Fruit fly (Drosophila melanogaster) whole organism, pupa: ENCODE results near the gene CG6961.
A peak's percentile ranks its signal among the peaks of the same experiment; 100 is the strongest.

ENCODE experiments used
- CG10348 ChIP-seq: fragments of 200-800 bp; sonication (Bioruptor generic); IDR thresholded peaks from 2 replicates; pipeline ENCODE4 v1.3.6; 2022; ENCODE audit warnings: missing biosample characterization, missing genetic modification characterization
- CG12605 ChIP-seq: fragments of 200-800 bp; sonication (Bioruptor generic); IDR thresholded peaks from 2 replicates; pipeline ENCODE4 v1.3.6; 2022; ENCODE audit warnings: missing biosample characterization, missing genetic modification characterization
- CG13204 ChIP-seq: fragments of 200-800 bp; sonication (Bioruptor generic); optimal IDR thresholded peaks from 2 replicates; lab custom pipeline; 2018; ENCODE audit warnings: missing biosample characterization, mild to moderate bottlenecking, missing genetic modification characterization, moderate library complexity
- CG14655 ChIP-seq: fragments of 200-800 bp; sonication (Bioruptor generic); optimal IDR thresholded peaks from 3 replicates; lab custom pipeline; 2017; ENCODE audit warnings: mild to moderate bottlenecking, missing biosample characterization, missing genetic modification reagents, missing genetic modification characterization
- CG15710 ChIP-seq: fragments of 200-800 bp; sonication (Bioruptor generic); optimal IDR thresholded peaks from 2 replicates; lab custom pipeline; 2018; ENCODE audit warnings: missing biosample characterization, mild to moderate bottlenecking, missing genetic modification characterization, moderate library complexity
- CG17806 ChIP-seq: fragments of 200-800 bp; sonication (Bioruptor generic); optimal IDR thresholded peaks from 2 replicates; lab custom pipeline; 2018; ENCODE audit warnings: missing biosample characterization, mild to moderate bottlenecking, missing genetic modification characterization, moderate library complexity
- CG32121 ChIP-seq: fragments of 200-800 bp; sonication (Bioruptor generic); IDR thresholded peaks from 2 replicates; pipeline ENCODE4 v1.3.6; 2022; ENCODE audit warnings: missing biosample characterization, missing genetic modification characterization
- CG34367 ChIP-seq: fragments of 200-800 bp; sonication (Bioruptor generic); optimal IDR thresholded peaks from 2 replicates; lab custom pipeline; 2018; ENCODE audit warnings: missing biosample characterization, mild to moderate bottlenecking, missing genetic modification characterization
- CG4496 ChIP-seq: fragments of 200-800 bp; sonication (Bioruptor generic); IDR thresholded peaks from 3 replicates; pipeline ENCODE4 v1.3.6; 2022; ENCODE audit warnings: missing biosample characterization, missing genetic modification characterization
- CG8159 ChIP-seq: fragments of 200-800 bp; sonication (Bioruptor generic); optimal IDR thresholded peaks from 3 replicates; lab custom pipeline; 2018; ENCODE audit warnings: missing biosample characterization, mild to moderate bottlenecking, missing genetic modification characterization, moderate library complexity
- CG8301 ChIP-seq: fragments of 200-800 bp; sonication (Bioruptor generic); optimal IDR thresholded peaks from 2 replicates; lab custom pipeline; 2018; ENCODE audit warnings: missing biosample characterization, mild to moderate bottlenecking, missing genetic modification characterization
- CG9948 ChIP-seq: fragments of 200-800 bp; sonication (Bioruptor generic); optimal IDR thresholded peaks from 2 replicates; lab custom pipeline; 2018; ENCODE audit warnings: missing biosample characterization, mild to moderate bottlenecking, missing genetic modification characterization, moderate library complexity
- D1 ChIP-seq: fragments of 200-800 bp; sonication (Bioruptor generic); optimal IDR thresholded peaks from 2 replicates; lab custom pipeline; 2018; ENCODE audit warnings: missing biosample characterization, mild to moderate bottlenecking, missing genetic modification characterization, moderate library complexity
- EcR ChIP-seq: fragments of 200-800 bp; sonication (Bioruptor generic); optimal IDR thresholded peaks from 3 replicates; lab custom pipeline; 2019; ENCODE audit warnings: missing biosample characterization, missing genetic modification characterization, mild to moderate bottlenecking, moderate library complexity, missing genetic modification reagents
- Ets98B ChIP-seq: fragments of 200-800 bp; sonication (Bioruptor generic); IDR thresholded peaks from 2 replicates; pipeline ENCODE4 v1.3.6; 2022; ENCODE audit warnings: missing biosample characterization, missing genetic modification characterization
- Pif1A ChIP-seq: fragments of 200-800 bp; sonication (Bioruptor generic); optimal IDR thresholded peaks from 3 replicates; lab custom pipeline; 2016; ENCODE audit warnings: missing biosample characterization, missing genetic modification characterization
- Pif1B ChIP-seq: fragments of 200-800 bp; sonication (Bioruptor generic); optimal IDR thresholded peaks from 3 replicates; lab custom pipeline; 2016; ENCODE audit warnings: missing biosample characterization, missing genetic modification characterization
- Snoo ChIP-seq: fragments of 200-800 bp; sonication (Bioruptor generic); optimal IDR thresholded peaks from 3 replicates; lab custom pipeline; 2017; ENCODE audit warnings: missing biosample characterization, mild to moderate bottlenecking, missing genetic modification characterization, inconsistent platforms
- fd96Ca ChIP-seq: fragments of 200-800 bp; sonication (Bioruptor generic); IDR thresholded peaks from 3 replicates; pipeline ENCODE4 v1.3.6; 2022; ENCODE audit warnings: missing biosample characterization, missing genetic modification characterization
- gl ChIP-seq: fragments of 200-800 bp; sonication (Bioruptor generic); optimal IDR thresholded peaks from 2 replicates; lab custom pipeline; 2018; ENCODE audit warnings: missing biosample characterization, mild to moderate bottlenecking, missing genetic modification characterization
- rn ChIP-seq: fragments of 200-800 bp; sonication (Bioruptor generic); IDR thresholded peaks from 2 replicates; pipeline ENCODE4 v1.3.6; 2022; ENCODE audit warnings: missing biosample characterization, missing genetic modification characterization

The CG6961 gene

dm6 chrX:18788143-18788745 lies at the start of gene CG6961, which contains the start of gene S6KL:
Gene CG6961 (minus strand): TSS chrX:18788210.
Gene S6KL (plus strand): TSS chrX:18788464.
- TF ChIP-seq CG8159 = peak; percentile 12
- TF ChIP-seq Ets98B = no peak
- no peak for TF ChIP-seq CG9948

dm6 chrX:18837046-18837445 lies 49.0 kb upstream of the CG6961 start:
- TF ChIP-seq CG4496 (GFP tag; lab: Robert Waterston, UW) (peak; percentile 54; the same call in 2 of the 3 replicates), D1 (no peak), CG14655 (no peak), CG8159 (no peak), CG15710 (tag; lab: Kevin White, UChicago) (peak; percentile 42), rn (no peak), CG9948 (peak; percentile 4), Pif1B (no peak), CG17806 (tag; lab: Kevin White, UChicago) (no peak), CG34367 (tag; lab: Kevin White, UChicago) (no peak), gl (tag; lab: Kevin White, UChicago) (no peak), CG32121 (GFP tag; lab: Robert Waterston, UW) (peak; percentile 22; the same call in 1 of the 2 replicates), CG12605 (GFP tag; lab: Robert Waterston, UW) (no peak; the same call in 1 of the 2 replicates), fd96Ca (GFP tag; lab: Robert Waterston, UW) (peak; percentile 52; the same call in 2 of the 3 replicates), Pif1A (GFP tag; lab: Kevin White, UChicago) (no peak)

dm6 chrX:18836315-18836714 lies 48.3 kb upstream of the CG6961 start:
- TF ChIP-seq rn (no peak), CG9948 (peak; percentile 28), Pif1A (GFP tag; lab: Kevin White, UChicago) (peak; percentile 24), CG12605 (GFP tag; lab: Robert Waterston, UW) (peak; percentile 36; the same call in 1 of the 2 replicates), Pif1B (no peak), fd96Ca (GFP tag; lab: Robert Waterston, UW) (no peak), Snoo (tag; lab: Kevin White, UChicago) (no peak), CG10348 (GFP tag; lab: Robert Waterston, UW) (no peak), CG14655 (peak; percentile 32), EcR (GFP tag; lab: Kevin White, UChicago) (peak; percentile 47), CG32121 (GFP tag; lab: Robert Waterston, UW) (no peak), Ets98B (peak; percentile 29; the same call in 1 of the 2 replicates), CG15710 (tag; lab: Kevin White, UChicago) (peak; percentile 48), CG4496 (GFP tag; lab: Robert Waterston, UW) (peak; percentile 36; the same call in 1 of the 3 replicates), CG17806 (tag; lab: Kevin White, UChicago) (no peak), gl (tag; lab: Kevin White, UChicago) (peak; percentile 61), CG8301 (peak; percentile 10), CG8159 (peak; percentile 28), CG34367 (tag; lab: Kevin White, UChicago) (peak; percentile 33), CG13204 (GFP tag; lab: Kevin White, UChicago) (no peak), D1 (no peak)

dm6 chrX:18835500-18835899 lies 47.5 kb upstream of the CG6961 start:
- TF ChIP-seq Ets98B (no peak), Pif1A (GFP tag; lab: Kevin White, UChicago) (no peak), CG13204 (GFP tag; lab: Kevin White, UChicago) (peak; percentile 23), fd96Ca (GFP tag; lab: Robert Waterston, UW) (no peak), CG8159 (peak; percentile 53), CG12605 (GFP tag; lab: Robert Waterston, UW) (no peak; the same call in 1 of the 2 replicates), CG8301 (peak; percentile 36), CG4496 (GFP tag; lab: Robert Waterston, UW) (peak; percentile 68; the same call in 2 of the 3 replicates), CG34367 (tag; lab: Kevin White, UChicago) (peak; percentile 47), rn (no peak), CG14655 (peak; percentile 50), Pif1B (peak; percentile 8), D1 (no peak), CG17806 (tag; lab: Kevin White, UChicago) (peak; percentile 37), CG32121 (GFP tag; lab: Robert Waterston, UW) (no peak), gl (tag; lab: Kevin White, UChicago) (peak; percentile 37), CG15710 (tag; lab: Kevin White, UChicago) (peak; percentile 53), CG10348 (GFP tag; lab: Robert Waterston, UW) (no peak), EcR (GFP tag; lab: Kevin White, UChicago) (no peak), CG9948 (peak; percentile 36), Snoo (tag; lab: Kevin White, UChicago) (no peak)
- TF ChIP-seq, all 21 proteins: peak for 11

dm6 chrX:18835003-18835402 lies 47.0 kb upstream of the CG6961 start:
- TF ChIP-seq CG14655 (no peak), CG4496 (GFP tag; lab: Robert Waterston, UW) (no peak), CG12605 (GFP tag; lab: Robert Waterston, UW) (no peak), CG8159 (no peak), gl (tag; lab: Kevin White, UChicago) (no peak), CG32121 (GFP tag; lab: Robert Waterston, UW) (no peak), CG34367 (tag; lab: Kevin White, UChicago) (no peak), CG8301 (no peak), fd96Ca (GFP tag; lab: Robert Waterston, UW) (no peak), CG10348 (GFP tag; lab: Robert Waterston, UW) (no peak), CG17806 (tag; lab: Kevin White, UChicago) (no peak), CG15710 (tag; lab: Kevin White, UChicago) (no peak), rn (no peak), Pif1B (no peak)
